Worm (Caenorhabditis elegans): ENCODE data around the gene moc-1.
A peak's percentile ranks its signal among the peaks of the same experiment; 100 is the strongest.

DNA sequence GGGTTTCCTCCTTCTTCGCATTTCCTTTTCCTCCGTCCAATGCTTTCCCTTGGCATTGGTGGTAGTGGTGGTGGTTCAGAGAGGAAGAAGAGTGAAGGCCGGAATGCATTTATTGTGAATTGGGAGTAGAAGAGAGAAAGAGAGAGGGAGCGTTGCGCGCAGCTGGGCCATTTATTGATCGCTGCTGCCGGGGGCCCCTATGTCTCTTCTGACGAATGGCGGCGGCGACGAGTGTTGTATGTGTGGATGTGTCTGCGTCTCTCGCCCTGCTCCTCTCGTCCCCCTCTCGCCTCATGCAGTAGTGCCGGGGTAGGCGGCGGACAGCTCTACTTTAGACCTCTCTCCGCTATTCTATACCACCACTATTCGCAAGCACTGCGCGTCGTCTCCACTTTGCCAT, 8.2 kb upstream of the moc-1 start, which contains the start of gene unc-115:
- TF ChIP-seq pqm-1 (tag; optimal IDR thresholded peaks at IDR 0.05) (no peak), mdl-1 (tag; optimal IDR thresholded peaks at IDR 0.05) (peak in 1 of 2 experiments; percentile 74), unc-62 (GFP tag; optimal IDR thresholded peaks at IDR 0.05) (no peak), nhr-76 (tag; optimal IDR thresholded peaks at IDR 0.05) (no peak), sup-37 (GFP tag; optimal IDR thresholded peaks at IDR 0.05) (no peak), skn-1 (tag; optimal IDR thresholded peaks at IDR 0.05) (peak; percentile 89), sox-4 (tag; optimal IDR thresholded peaks at IDR 0.05) (peak; percentile 26), lsy-2 (tag; optimal IDR thresholded peaks at IDR 0.05) (peak; percentile 59 to 73)

Data from whole organism, L1 larva.